Worm (Caenorhabditis elegans): Measurements from ENCODE around the gene flp-17.

Gene flp-17

ce11 chrIV:17206745-17207144 is 15.1 kb upstream of the flp-17 start, which contains the start of gene cnnm-1:
Gene cnnm-1, minus strand, starts transcription at chrIV:17206845.
- TF ChIP-seq nhr-23 (tag; optimal IDR thresholded peaks at IDR 0.05): no peak
- TF ChIP-seq R02D3.7 (tag; optimal IDR thresholded peaks at IDR 0.05): no peak
- no peak for TF ChIP-seq jun-1 (tag; optimal IDR thresholded peaks at IDR 0.05)
- TF ChIP-seq ceh-28 (tag; optimal IDR thresholded peaks at IDR 0.05): no peak
- TF ChIP-seq elt-3 (tag; optimal IDR thresholded peaks at IDR 0.05): no peak
- no peak for TF ChIP-seq lin-39 (tag; optimal IDR thresholded peaks at IDR 0.05)
- no peak for TF ChIP-seq nhr-28 (tag; optimal IDR thresholded peaks at IDR 0.05)
- TF ChIP-seq nhr-67 (tag; optimal IDR thresholded peaks at IDR 0.05): no peak

- no peak for TF ChIP-seq elt-2 (tag; optimal IDR thresholded peaks at IDR 0.05)
- TF ChIP-seq elt-3 (tag; optimal IDR thresholded peaks at IDR 0.05): no peak
- TF ChIP-seq nhr-23 (tag; optimal IDR thresholded peaks at IDR 0.05): no peak
- TF ChIP-seq nfya-1 (tag; optimal IDR thresholded peaks at IDR 0.05; ENCODE audit: insufficient read depth): no peak
- no peak for TF ChIP-seq mml-1 (tag; optimal IDR thresholded peaks at IDR 0.05)
Measured at ce11 chrIV:17199706-17200105, 8.0 kb upstream of the flp-17 start.

DNA sequence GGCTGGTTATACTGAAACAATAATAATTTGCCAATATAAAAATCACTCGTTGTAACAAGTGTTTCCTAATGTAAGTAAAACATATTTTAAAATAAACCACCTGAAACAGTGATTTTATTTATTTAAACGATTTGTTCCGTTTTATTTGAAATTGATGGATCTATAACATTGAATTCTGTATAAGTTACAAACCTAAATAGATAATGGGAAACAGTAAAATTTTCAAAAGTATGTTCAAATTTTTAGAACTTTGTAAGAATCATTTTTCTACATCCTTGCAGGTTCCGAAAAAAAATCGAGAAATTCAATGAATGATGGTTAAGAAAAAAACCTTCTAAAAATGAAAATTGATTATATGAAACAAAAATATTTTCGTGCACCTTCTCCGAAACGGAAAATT is 1.8 kb upstream of the flp-17 start:
- no peak for TF ChIP-seq ztf-4 (tag; optimal IDR thresholded peaks at IDR 0.05)
- no peak for TF ChIP-seq ztf-11 (tag; optimal IDR thresholded peaks at IDR 0.05)
- no peak for TF ChIP-seq nhr-43 (tag; optimal IDR thresholded peaks at IDR 0.05; ENCODE audit: poor library complexity, severe bottlenecking)
- no peak for TF ChIP-seq nhr-11 (tag; optimal IDR thresholded peaks at IDR 0.05)
- no peak for TF ChIP-seq nhr-76 (tag; optimal IDR thresholded peaks at IDR 0.05)
- no peak for TF ChIP-seq lin-39 (tag; optimal IDR thresholded peaks at IDR 0.05)
- TF ChIP-seq ZK546.5 (tag; optimal IDR thresholded peaks at IDR 0.05): no peak
- no peak for TF ChIP-seq aly-2 (tag; optimal IDR thresholded peaks at IDR 0.05)
- TF ChIP-seq ceh-9 (tag; optimal IDR thresholded peaks at IDR 0.05): no peak
- TF ChIP-seq nfya-1 (tag; optimal IDR thresholded peaks at IDR 0.05; ENCODE audit: insufficient read depth): no peak

DNA sequence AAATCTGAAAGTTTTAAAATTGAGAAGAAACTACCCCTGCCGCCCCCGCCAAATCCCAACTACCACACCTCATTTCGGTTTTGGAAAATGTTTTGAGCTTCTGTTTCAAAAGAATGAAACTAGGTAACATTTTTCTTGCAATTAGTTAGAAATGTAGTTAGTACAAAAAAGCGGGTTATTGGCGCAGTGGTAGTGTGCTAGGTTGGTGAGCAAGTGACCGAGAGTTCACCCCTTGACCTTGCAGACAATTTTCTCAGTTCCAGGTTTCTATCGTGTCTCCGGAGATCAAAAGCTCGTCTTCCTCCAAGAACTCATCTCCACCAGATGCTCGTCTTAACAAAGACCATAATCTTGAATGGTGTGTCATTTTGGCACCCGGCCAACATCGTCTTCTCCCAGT is 2.5 kb downstream of the flp-17 start:
- TF ChIP-seq zag-1 (tag; optimal IDR thresholded peaks at IDR 0.05): no peak

DNA sequence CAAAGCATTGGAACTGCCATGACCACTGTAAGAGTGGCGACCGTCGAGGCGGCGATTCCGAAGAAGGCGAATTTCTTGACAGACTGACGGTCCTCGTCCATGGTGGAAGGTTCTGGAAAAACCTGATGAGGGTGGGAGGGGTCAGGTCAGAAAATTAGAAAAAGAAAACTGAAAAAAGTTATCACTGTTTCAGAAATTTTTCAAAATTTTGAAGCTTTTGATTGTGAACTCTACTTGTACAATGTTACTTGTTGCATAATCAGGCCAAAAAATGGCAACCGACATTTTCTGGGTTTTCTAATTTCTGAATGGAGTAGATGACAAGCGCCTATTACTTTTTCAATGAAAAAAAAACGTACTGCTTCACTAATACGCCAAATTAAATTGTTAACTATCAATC is 8.1 kb downstream of the flp-17 start, which contains the start of gene col-138:
TSS of gene col-138 (minus strand) at position 101 of the 400 bp plus-strand sequence.
- TF ChIP-seq elt-2 (tag; optimal IDR thresholded peaks at IDR 0.05) (no peak), ztf-4 (tag; optimal IDR thresholded peaks at IDR 0.05) (no peak), nfya-1 (tag; optimal IDR thresholded peaks at IDR 0.05; ENCODE audit: insufficient read depth) (no peak), fos-1 (tag; optimal IDR thresholded peaks at IDR 0.05) (no peak), pqm-1 (tag; optimal IDR thresholded peaks at IDR 0.05) (no peak), egl-5 (tag; optimal IDR thresholded peaks at IDR 0.05) (no peak), nhr-28 (tag; optimal IDR thresholded peaks at IDR 0.05) (no peak), eor-1 (tag; optimal IDR thresholded peaks at IDR 0.05) (no peak), ceh-16 (tag; optimal IDR thresholded peaks at IDR 0.05) (no peak), ceh-28 (tag; optimal IDR thresholded peaks at IDR 0.05) (no peak), lsy-12 (tag; optimal IDR thresholded peaks at IDR 0.05) (no peak), lin-39 (tag; optimal IDR thresholded peaks at IDR 0.05) (no peak), ama-1 (optimal IDR thresholded peaks at IDR 0.05) (no peak), pha-4 (tag; optimal IDR thresholded peaks at IDR 0.05) (no peak), ZK546.5 (tag; optimal IDR thresholded peaks at IDR 0.05) (no peak)

DNA sequence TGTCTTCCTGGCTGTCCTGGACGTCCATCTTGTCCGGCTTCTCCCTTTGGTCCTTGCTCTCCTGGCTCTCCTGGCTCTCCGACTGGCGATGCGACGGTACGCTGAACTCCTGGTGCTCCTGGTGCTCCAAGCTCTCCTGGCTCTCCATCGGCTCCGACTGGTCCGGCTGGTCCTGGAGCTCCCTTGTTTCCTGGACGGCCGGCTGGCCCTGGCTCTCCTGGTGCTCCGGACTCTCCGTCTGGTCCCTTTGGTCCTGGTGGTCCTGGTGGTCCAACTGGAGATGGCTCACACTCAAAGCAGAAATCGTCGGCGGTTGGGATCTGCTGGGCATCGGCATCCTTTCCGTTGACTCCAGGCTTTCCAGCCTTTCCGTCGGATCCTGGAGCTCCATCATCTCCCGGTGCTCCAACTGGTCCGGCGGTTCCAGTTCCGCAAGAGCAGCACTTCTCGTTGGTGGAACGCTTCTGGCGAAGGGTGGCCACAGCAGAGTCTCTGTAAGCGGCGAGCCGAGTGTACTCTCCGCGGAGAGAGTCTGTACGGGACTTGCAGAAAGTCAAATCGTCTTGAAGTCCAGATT is 8.6 kb downstream of the flp-17 start:
- no peak for TF ChIP-seq ceh-28 (tag; optimal IDR thresholded peaks at IDR 0.05)

DNA sequence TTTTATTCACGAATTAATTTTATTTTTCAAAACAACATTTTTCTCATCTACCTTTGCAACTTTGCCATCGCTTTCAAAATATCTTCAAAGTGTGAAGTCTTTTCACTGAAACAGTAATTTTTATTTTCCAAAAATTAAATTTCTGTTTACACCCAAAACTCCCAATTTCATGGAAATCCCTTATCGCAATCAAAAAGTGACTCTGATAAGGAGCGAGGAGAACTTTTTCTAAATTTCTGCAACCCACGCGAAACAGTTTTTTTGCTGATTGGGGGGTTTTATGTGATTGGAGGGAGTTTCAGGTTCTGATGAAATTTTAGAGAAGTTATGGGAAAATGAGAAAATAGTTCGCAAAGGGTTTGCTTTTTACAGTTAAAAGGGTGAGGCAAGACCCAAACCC is 12.1 kb downstream of the flp-17 start:
- TF ChIP-seq pqm-1 (tag; optimal IDR thresholded peaks at IDR 0.05): peak; percentile 70
- no peak for TF ChIP-seq elt-1 (tag; optimal IDR thresholded peaks at IDR 0.05)
- peak; percentile 45 for TF ChIP-seq elt-2 (tag; optimal IDR thresholded peaks at IDR 0.05)
